Worm (Caenorhabditis elegans): ENCODE measurements around the gene nhr-91.

DNA sequence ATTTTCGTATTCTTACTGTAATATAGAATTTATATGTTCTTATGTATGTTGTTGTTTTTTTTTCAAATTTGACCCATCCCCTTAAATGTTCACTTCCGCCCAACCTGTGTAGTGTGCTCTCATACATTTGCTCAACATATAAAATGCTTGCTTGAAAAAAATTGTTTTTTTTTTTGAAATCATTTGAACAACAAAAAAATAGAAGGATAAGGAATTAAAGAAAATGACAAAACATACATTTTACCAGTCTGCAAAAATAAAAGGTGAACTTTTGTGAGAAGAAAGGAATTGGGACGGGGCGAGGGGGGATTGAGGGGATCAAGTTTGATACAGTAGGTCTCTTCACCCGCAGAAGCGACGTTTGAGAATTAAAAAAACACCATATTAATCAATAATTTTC lies 40.7 kb upstream of the nhr-91 start:
- TF ChIP-seq scrt-1 (GFP tag; IDR thresholded peaks at IDR 0.05) (no peak), tra-4 (tag; optimal IDR thresholded peaks at IDR 0.05) (no peak), tbx-37 (GFP tag; conservative IDR thresholded peaks at IDR 0.05) (no peak), hmbx-1 (tag; optimal IDR thresholded peaks at IDR 0.05) (no peak), tbx-11 (GFP tag; IDR thresholded peaks at IDR 0.05) (no peak), ets-7 (tag; optimal IDR thresholded peaks at IDR 0.05) (no peak), pes-1 (GFP tag; IDR thresholded peaks at IDR 0.05) (no peak), ama-1 (optimal IDR thresholded peaks at IDR 0.05) (no peak), ceh-36 (tag; optimal IDR thresholded peaks at IDR 0.05) (no peak), ceh-13 (GFP tag; optimal IDR thresholded peaks at IDR 0.05) (no peak), aly-1 (tag; optimal IDR thresholded peaks at IDR 0.05) (no peak), hmg-4 (GFP tag; optimal IDR thresholded peaks at IDR 0.05) (no peak), hnd-1 (tag; optimal IDR thresholded peaks at IDR 0.05) (no peak)

Data from whole organism, early embryonic.